Worm (Caenorhabditis elegans) whole organism, L4 larva: ENCODE data around the gene frpr-5.
A peak's percentile ranks its signal among the peaks of the same experiment; 100 is the strongest.

Source experiments
- D1046.2 ChIP-seq: fragments of 200-800 bp; sonication (Bioruptor generic); IDR thresholded peaks from 2 replicates; pipeline ENCODE4 v1.3.6; 2022; ENCODE audit warnings: missing genetic modification characterization, missing compliant biosample characterization
- F10B5.3 ChIP-seq: sonication (generic microtip); optimal IDR thresholded peaks from 2 replicates; lab custom pipeline; 2016; ENCODE audit warnings: mild to moderate bottlenecking, missing genetic modification characterization, missing compliant biosample characterization
- F37D6.2 ChIP-seq: sonication (generic microtip); optimal IDR thresholded peaks from 2 replicates; lab custom pipeline; 2016; ENCODE audit warnings: mild to moderate bottlenecking, missing genetic modification characterization, missing compliant biosample characterization
- T26A8.4 ChIP-seq: fragments of 200-800 bp; sonication (Bioruptor generic); IDR thresholded peaks from 2 replicates; pipeline ENCODE4 v1.3.6; 2022; ENCODE audit warnings: missing genetic modification characterization, missing compliant biosample characterization
- Y105C5A.15 ChIP-seq: fragments of 200-800 bp; sonication (Bioruptor generic); IDR thresholded peaks from 2 replicates; pipeline ENCODE4 v1.3.6; 2022; ENCODE audit warnings: missing genetic modification characterization, missing compliant biosample characterization
- ZK337.2 ChIP-seq: fragments of 200-800 bp; sonication (Bioruptor generic); IDR thresholded peaks from 2 replicates; pipeline ENCODE4 v1.3.6; 2022; ENCODE audit warnings: missing genetic modification reagents, missing genetic modification characterization, missing compliant biosample characterization
- ZK546.5 ChIP-seq, 2 experiments: sonication (generic microtip); optimal IDR thresholded peaks; 2 replicates each; lab custom pipeline; 2017; ENCODE audit warnings: missing biosample characterization in 2 of 2, missing genetic modification characterization in 2 of 2
- aha-1 ChIP-seq: fragments of 150-350 bp; peaks from one replicate; lab custom pipeline; 2014; ENCODE audit warnings: missing biosample characterization, missing genetic modification characterization
- aly-2 ChIP-seq: sonication (generic microtip); optimal IDR thresholded peaks from 2 replicates; lab custom pipeline; 2018; ENCODE audit warnings: missing biosample characterization, missing genetic modification characterization
- ama-1 ChIP-seq: fragments of 150-350 bp; optimal IDR thresholded peaks from 2 replicates; lab custom pipeline; 2014; ENCODE audit warnings: inconsistent platforms, mixed read lengths
- ceh-20 ChIP-seq: fragments of 200-800 bp; sonication (Bioruptor generic); IDR thresholded peaks from 2 replicates; pipeline ENCODE4 v1.3.6; 2022; ENCODE audit warnings: missing genetic modification reagents, missing genetic modification characterization, missing compliant biosample characterization
- ceh-32 ChIP-seq: sonication (generic microtip); optimal IDR thresholded peaks from 2 replicates; lab custom pipeline; 2016; ENCODE audit warnings: mild to moderate bottlenecking, missing genetic modification characterization, missing compliant biosample characterization; ENCODE audit not compliant: poor library complexity
- ceh-62 ChIP-seq: sonication (generic microtip); optimal IDR thresholded peaks from 2 replicates; lab custom pipeline; 2017; ENCODE audit warnings: missing biosample characterization, missing genetic modification characterization
- ceh-82 ChIP-seq: sonication (generic microtip); optimal IDR thresholded peaks from 2 replicates; lab custom pipeline; 2017; ENCODE audit warnings: missing biosample characterization, missing genetic modification characterization
- ctbp-1 ChIP-seq: fragments of 200-800 bp; sonication (Bioruptor generic); IDR thresholded peaks from 2 replicates; pipeline ENCODE4 v1.3.6; 2022; ENCODE audit warnings: missing genetic modification reagents, missing genetic modification characterization, missing compliant biosample characterization
- daf-8 ChIP-seq: fragments of 200-800 bp; sonication (Bioruptor generic); IDR thresholded peaks from 2 replicates; pipeline ENCODE4 v1.3.6; 2022; ENCODE audit warnings: missing genetic modification characterization, missing compliant biosample characterization
- dmd-6 ChIP-seq: fragments of 200-800 bp; sonication (Bioruptor generic); IDR thresholded peaks from 2 replicates; pipeline ENCODE4 v1.3.6; 2022; ENCODE audit warnings: missing genetic modification reagents, missing genetic modification characterization, missing compliant biosample characterization
- dmd-8 ChIP-seq: fragments of 200-800 bp; sonication (Bioruptor generic); IDR thresholded peaks from 2 replicates; pipeline ENCODE4 v1.3.6; 2022; ENCODE audit warnings: missing genetic modification characterization, missing compliant biosample characterization
- duxl-1 ChIP-seq: sonication (generic microtip); optimal IDR thresholded peaks from 2 replicates; lab custom pipeline; 2016; ENCODE audit warnings: mild to moderate bottlenecking, missing genetic modification characterization, moderate library complexity, missing compliant biosample characterization; ENCODE audit not compliant: poor library complexity
- dve-1 ChIP-seq: sonication (generic microtip); optimal IDR thresholded peaks from 2 replicates; lab custom pipeline; 2017; ENCODE audit warnings: antibody characterized with exemption, mild to moderate bottlenecking, missing genetic modification characterization, missing compliant biosample characterization; ENCODE audit not compliant: insufficient read depth
- egl-27 ChIP-seq: sonication (generic microtip); optimal IDR thresholded peaks from 3 replicates; lab custom pipeline; 2017; ENCODE audit warnings: missing biosample characterization, missing genetic modification reagents, missing genetic modification characterization
- fkh-10 ChIP-seq: fragments of 150-350 bp; optimal IDR thresholded peaks from 2 replicates; lab custom pipeline; 2014; ENCODE audit warnings: missing biosample characterization, missing genetic modification reagents, missing genetic modification characterization
- gei-8 ChIP-seq: fragments of 200-800 bp; sonication (Bioruptor generic); optimal IDR thresholded peaks from 2 replicates; lab custom pipeline; 2018; ENCODE audit warnings: mild to moderate bottlenecking, missing genetic modification characterization, missing compliant biosample characterization
- hlh-11 ChIP-seq: fragments of 200-800 bp; sonication (Bioruptor generic); optimal IDR thresholded peaks from 2 replicates; lab custom pipeline; 2018; ENCODE audit warnings: mild to moderate bottlenecking, missing genetic modification characterization, missing compliant biosample characterization
- hmg-1.1 ChIP-seq: fragments of 200-800 bp; sonication (Bioruptor generic); IDR thresholded peaks from 2 replicates; pipeline ENCODE4 v1.3.6; 2022; ENCODE audit warnings: missing genetic modification reagents, missing genetic modification characterization, missing compliant biosample characterization
- jun-1 ChIP-seq: fragments of 150-350 bp; optimal IDR thresholded peaks from 2 replicates; lab custom pipeline; 2014; ENCODE audit warnings: missing biosample characterization, missing genetic modification reagents, missing genetic modification characterization
- lin-1 ChIP-seq: fragments of 200-800 bp; sonication (Bioruptor generic); IDR thresholded peaks from 2 replicates; pipeline ENCODE4 v1.3.6; 2022; ENCODE audit warnings: missing genetic modification reagents, missing genetic modification characterization, missing compliant biosample characterization
- lin-13 ChIP-seq: fragments of 150-350 bp; optimal IDR thresholded peaks from 2 replicates; lab custom pipeline; 2014; ENCODE audit warnings: missing biosample characterization, missing genetic modification reagents, missing genetic modification characterization
- lin-15B ChIP-seq: fragments of 150-350 bp; sonication (generic microtip); optimal IDR thresholded peaks from 3 replicates; lab custom pipeline; 2014; ENCODE audit warnings: missing biosample characterization, missing genetic modification characterization
- lin-38 ChIP-seq: fragments of 200-800 bp; sonication (Bioruptor generic); IDR thresholded peaks from 2 replicates; pipeline ENCODE4 v1.3.6; 2022; ENCODE audit warnings: missing genetic modification reagents, missing genetic modification characterization, missing compliant biosample characterization
- lsy-2 ChIP-seq, 2 experiments: fragments of 150-350 bp in 1 of 2; sonication (generic microtip) in 1 of 2; optimal IDR thresholded peaks; 2 replicates each; lab custom pipeline; 2014 to 2017; ENCODE audit warnings: missing biosample characterization in 2 of 2, missing genetic modification characterization in 2 of 2
- madf-9 ChIP-seq: fragments of 200-800 bp; sonication (Bioruptor generic); conservative IDR thresholded peaks from 2 replicates; pipeline ENCODE4 v1.3.6; 2022; ENCODE audit warnings: missing genetic modification reagents, missing genetic modification characterization, missing compliant biosample characterization
- mes-2 ChIP-seq: sonication (generic microtip); optimal IDR thresholded peaks from 2 replicates; lab custom pipeline; 2016; ENCODE audit warnings: missing genotype, mild to moderate bottlenecking, missing genetic modification characterization, missing compliant biosample characterization; ENCODE audit not compliant: poor library complexity, severe bottlenecking
- mxl-3 ChIP-seq: fragments of 200-800 bp; sonication (Bioruptor generic); optimal IDR thresholded peaks from 2 replicates; lab custom pipeline; 2018; ENCODE audit warnings: mild to moderate bottlenecking, missing genetic modification characterization, missing compliant biosample characterization
- nhr-10 ChIP-seq: fragments of 150-350 bp; optimal IDR thresholded peaks from 2 replicates; lab custom pipeline; 2014; ENCODE audit warnings: missing biosample characterization, missing genetic modification characterization
- nhr-111 ChIP-seq: fragments of 200-800 bp; sonication (Bioruptor generic); optimal IDR thresholded peaks from 2 replicates; lab custom pipeline; 2018; ENCODE audit warnings: mild to moderate bottlenecking, missing genetic modification characterization, missing compliant biosample characterization
- nhr-237 ChIP-seq: sonication (generic microtip); optimal IDR thresholded peaks from 2 replicates; lab custom pipeline; 2017; ENCODE audit warnings: missing biosample characterization, missing genetic modification characterization
- nhr-25 ChIP-seq: sonication (generic microtip); optimal IDR thresholded peaks from 2 replicates; lab custom pipeline; 2017; ENCODE audit warnings: missing genetic modification characterization, mild to moderate bottlenecking, missing compliant biosample characterization, antibody characterized with exemption, moderate library complexity, borderline replicate concordance; ENCODE audit not compliant: insufficient read depth
- nhr-28 ChIP-seq: fragments of 150-350 bp; optimal IDR thresholded peaks from 2 replicates; lab custom pipeline; 2014; ENCODE audit warnings: missing biosample characterization, missing genetic modification characterization
- nhr-41 ChIP-seq: fragments of 200-800 bp; sonication (Bioruptor generic); IDR thresholded peaks from 2 replicates; pipeline ENCODE4 v1.3.6; 2022; ENCODE audit warnings: missing genetic modification reagents, missing genetic modification characterization, missing compliant biosample characterization
- nhr-6 ChIP-seq: fragments of 150-350 bp; optimal IDR thresholded peaks from 2 replicates; lab custom pipeline; 2014; ENCODE audit warnings: missing biosample characterization, missing genetic modification characterization
- nhr-77 ChIP-seq: fragments of 150-350 bp; optimal IDR thresholded peaks from 2 replicates; lab custom pipeline; 2014; ENCODE audit warnings: missing biosample characterization, missing genetic modification characterization
- pha-4 ChIP-seq, 2 experiments: fragments of 150-350 bp in 1 of 2; fragments of 200-800 bp in 1 of 2; sonication (Bioruptor generic) in 1 of 2; IDR thresholded peaks in 1 of 2; optimal IDR thresholded peaks in 1 of 2; 2 replicates each; pipeline versions ENCODE4 v1.3.6 to Lab custom; 2014 to 2022; ENCODE audit warnings: missing genetic modification characterization in 2 of 2, missing genetic modification reagents in 2 of 2, missing biosample characterization in 1 of 2, missing compliant biosample characterization in 1 of 2
- rbr-2 ChIP-seq: sonication (generic microtip); optimal IDR thresholded peaks from 2 replicates; lab custom pipeline; 2016; ENCODE audit warnings: missing genotype, missing genetic modification characterization, missing compliant biosample characterization
- saeg-2 ChIP-seq: fragments of 200-800 bp; sonication (Bioruptor generic); IDR thresholded peaks from 2 replicates; pipeline ENCODE4 v1.3.6; 2022; ENCODE audit warnings: missing genetic modification reagents, missing genetic modification characterization, missing compliant biosample characterization
- sdz-12 ChIP-seq: fragments of 200-800 bp; sonication (Bioruptor generic); optimal IDR thresholded peaks from 2 replicates; lab custom pipeline; 2018; ENCODE audit warnings: mild to moderate bottlenecking, missing genetic modification characterization, missing compliant biosample characterization
- skn-1 ChIP-seq: fragments of 150-350 bp; optimal IDR thresholded peaks from 2 replicates; lab custom pipeline; 2014; ENCODE audit warnings: missing biosample characterization, missing genetic modification characterization
- snpc-4 ChIP-seq: fragments of 150-350 bp; optimal IDR thresholded peaks from 2 replicates; lab custom pipeline; 2014; ENCODE audit warnings: missing biosample characterization, missing genetic modification characterization
- spr-1 ChIP-seq: sonication (generic microtip); optimal IDR thresholded peaks from 2 replicates; lab custom pipeline; 2016; ENCODE audit warnings: mild to moderate bottlenecking, missing genetic modification characterization, missing compliant biosample characterization
- spr-3 ChIP-seq: fragments of 200-800 bp; sonication (Bioruptor generic); optimal IDR thresholded peaks from 2 replicates; lab custom pipeline; 2018; ENCODE audit warnings: mild to moderate bottlenecking, missing genetic modification characterization, missing compliant biosample characterization
- vab-7 ChIP-seq: fragments of 200-800 bp; sonication (Bioruptor generic); IDR thresholded peaks from 2 replicates; pipeline ENCODE4 v1.3.6; 2022; ENCODE audit warnings: missing genetic modification reagents, missing genetic modification characterization, missing compliant biosample characterization

Gene frpr-5

DNA sequence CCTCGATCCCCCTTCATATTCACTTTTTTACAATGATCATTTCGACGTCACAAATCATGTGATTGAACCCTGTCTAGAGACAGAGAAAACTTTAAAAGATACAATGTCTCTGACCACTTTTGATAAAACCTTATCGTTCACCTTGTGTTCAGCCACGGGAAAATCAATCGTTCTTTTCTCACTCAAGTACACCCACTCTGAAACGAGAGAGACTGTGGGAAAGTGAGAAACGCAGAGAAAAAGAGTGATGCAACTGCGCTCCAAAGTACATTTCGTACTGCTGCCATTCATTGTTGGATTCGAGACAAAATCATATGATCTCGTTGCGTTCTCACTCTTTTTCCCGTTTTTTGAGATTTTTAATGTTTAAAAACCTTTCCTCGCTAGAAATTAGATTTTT, 29.3 kb upstream of the frpr-5 start (continued):
- peak; percentile 88 for TF ChIP-seq dmd-6 (GFP tag; lab: Robert Waterston, UW)
- 0 out of 2 replicates have a peak, but pooled peaks have one; percentile 48 for TF ChIP-seq ctbp-1 (GFP tag; lab: Robert Waterston, UW)
- TF ChIP-seq F37D6.2 (tag; lab: Kevin White, UChicago), result no peak
- peak; percentile 20 for TF ChIP-seq nhr-10 (tag; lab: Kevin White, UChicago)
- peak; percentile 47 for TF ChIP-seq lin-15B (tag; lab: Kevin White, UChicago)
- TF ChIP-seq vab-7 (GFP tag; lab: Robert Waterston, UW), result no peak
- TF ChIP-seq daf-8 (GFP tag; lab: Robert Waterston, UW), result no peak
- TF ChIP-seq dmd-8, result no peak
- TF ChIP-seq nhr-111 (GFP tag; lab: Kevin White, UChicago), result no peak
- peak; percentile 69 for TF ChIP-seq spr-1 (tag; lab: Kevin White, UChicago)
- TF ChIP-seq duxl-1 (tag; lab: Kevin White, UChicago), result peak; percentile 70
- peak; percentile 98 for TF ChIP-seq nhr-6 (tag; lab: Kevin White, UChicago)
- TF ChIP-seq jun-1 (tag; lab: Kevin White, UChicago), result peak; percentile 17
- TF ChIP-seq nhr-25, result peak; percentile 47
- TF ChIP-seq F10B5.3 (tag; lab: Kevin White, UChicago), result no peak
- TF ChIP-seq dve-1, result peak; percentile 99
- TF ChIP-seq madf-9 (GFP tag; lab: Robert Waterston, UW), result no peak
- TF ChIP-seq lsy-2 (tag; optimal IDR thresholded peaks at IDR 0.05; lab: Kevin White, UChicago), result peak; percentile 45 to 91
- no peak for TF ChIP-seq aly-2 (tag; lab: Kevin White, UChicago)
- TF ChIP-seq D1046.2 (GFP tag; lab: Robert Waterston, UW), result no peak
- peak; percentile 75 for TF ChIP-seq mxl-3 (GFP tag; lab: Kevin White, UChicago)
- peak; percentile 78 for TF ChIP-seq rbr-2 (tag; lab: Kevin White, UChicago)
- TF ChIP-seq skn-1 (tag; lab: Kevin White, UChicago), result no peak
- TF ChIP-seq ceh-20 (GFP tag; lab: Robert Waterston, UW), result peak; percentile 68
- peak; percentile 71; the same call in 1 of the 2 replicates for TF ChIP-seq saeg-2 (GFP tag; lab: Robert Waterston, UW)
- peak; percentile 53 for TF ChIP-seq fkh-10 (GFP tag; lab: Kevin White, UChicago)
- TF ChIP-seq T26A8.4, result peak; percentile 81
- TF ChIP-seq lin-13, result peak; percentile 29
- TF ChIP-seq ceh-32, result no peak
- TF ChIP-seq nhr-77, result peak; percentile 89
- TF ChIP-seq ceh-82, result no peak
- no peak for TF ChIP-seq egl-27
- peak; percentile 74 for TF ChIP-seq aha-1 (tag; lab: Kevin White, UChicago)
- peak; percentile 95 for TF ChIP-seq lin-38
- TF ChIP-seq lin-1 (GFP tag; lab: Robert Waterston, UW), result peak; percentile 54; the same call in 1 of the 2 replicates
- no peak for TF ChIP-seq ceh-62 (tag; lab: Kevin White, UChicago)
- no peak for TF ChIP-seq snpc-4 (tag; lab: Kevin White, UChicago)
- TF ChIP-seq ZK337.2, result no peak
- TF ChIP-seq ZK546.5 (tag; optimal IDR thresholded peaks at IDR 0.05; lab: Kevin White, UChicago), result no peak
- no peak for TF ChIP-seq sdz-12 (GFP tag; lab: Kevin White, UChicago)
- TF ChIP-seq nhr-28, result peak; percentile 95
- TF ChIP-seq ama-1 (lab: Kevin White, UChicago), result peak; percentile 83
- peak; percentile 77 for TF ChIP-seq hmg-1.1 (GFP tag; lab: Robert Waterston, UW)
- TF ChIP-seq Y105C5A.15 (GFP tag; lab: Robert Waterston, UW), result no peak
- peak; percentile 80; the same call in 1 of the 2 replicates for TF ChIP-seq nhr-41
- TF ChIP-seq hlh-11 (tag; lab: Kevin White, UChicago), result peak; percentile 97
- peak; percentile 8 for TF ChIP-seq spr-3 (GFP tag; lab: Kevin White, UChicago)
- TF ChIP-seq mes-2 (tag; lab: Kevin White, UChicago), result peak; percentile 82
- no peak for TF ChIP-seq gei-8 (GFP tag; lab: Kevin White, UChicago)
- peak; percentile 66 for TF ChIP-seq pha-4 (GFP tag; IDR thresholded peaks at IDR 0.05; lab: Robert Waterston, UW)
- TF ChIP-seq pha-4 (tag; optimal IDR thresholded peaks at IDR 0.05; lab: Kevin White, UChicago), result peak; percentile 3
- TF ChIP-seq nhr-237, result no peak
